Fruit fly (Drosophila melanogaster): ENCODE measurements around the gene Sdhaf3.

Sdhaf3 gene

dm6 chr3R:16482276-16482675, at the start of gene Sdhaf3:
TSS of gene Sdhaf3 (minus strand) at chr3R:16482452.
- TF ChIP-seq sage (GFP tag; optimal IDR thresholded peaks at IDR 0.05) (peak; percentile 38), Vsx2 (GFP tag; optimal IDR thresholded peaks at IDR 0.05; ENCODE audit: partially characterized antibody) (no peak), OdsH (GFP tag; optimal IDR thresholded peaks at IDR 0.05) (peak; percentile 3), CG32264 (GFP tag; optimal IDR thresholded peaks at IDR 0.05) (peak; percentile 0), dsf (GFP tag; optimal IDR thresholded peaks at IDR 0.05; ENCODE audit: borderline replicate concordance) (no peak), GATAd (GFP tag; optimal IDR thresholded peaks at IDR 0.05) (no peak), br (GFP tag; optimal IDR thresholded peaks at IDR 0.05) (no peak)

dm6 chr3R:16530424-16530823, 48.2 kb upstream of the Sdhaf3 start:
- TF ChIP-seq ey (GFP tag; optimal IDR thresholded peaks at IDR 0.05): no peak
- no peak for TF ChIP-seq brk (GFP tag; optimal IDR thresholded peaks at IDR 0.05)
- TF ChIP-seq Sp1 (GFP tag; optimal IDR thresholded peaks at IDR 0.05): no peak
- no peak for TF ChIP-seq tai (GFP tag; optimal IDR thresholded peaks at IDR 0.05)

dm6 chr3R:16528429-16528828, 46.2 kb upstream of the Sdhaf3 start:
- no peak for TF ChIP-seq psq (GFP tag; optimal IDR thresholded peaks at IDR 0.05)
- no peak for TF ChIP-seq Abd-B (GFP tag; optimal IDR thresholded peaks at IDR 0.05)
- TF ChIP-seq pan (optimal IDR thresholded peaks at IDR 0.05): no peak
- no peak for TF ChIP-seq Vsx2 (GFP tag; optimal IDR thresholded peaks at IDR 0.05; ENCODE audit: partially characterized antibody)
- no peak for TF ChIP-seq CrebA (GFP tag; optimal IDR thresholded peaks at IDR 0.05; ENCODE audit: borderline replicate concordance)

- TF ChIP-seq brk (GFP tag; optimal IDR thresholded peaks at IDR 0.05): no peak
- TF ChIP-seq usp (GFP tag; optimal IDR thresholded peaks at IDR 0.05): no peak
- peak; percentile 23 for TF ChIP-seq rgr (GFP tag; optimal IDR thresholded peaks at IDR 0.05)
- peak in 1 of 2 experiments; percentile 18 for TF ChIP-seq foxo (GFP tag; optimal IDR thresholded peaks at IDR 0.05)
- peak; percentile 40 for TF ChIP-seq fru (GFP tag; optimal IDR thresholded peaks at IDR 0.05)
- peak; percentile 10 for TF ChIP-seq br (GFP tag; optimal IDR thresholded peaks at IDR 0.05)
- no peak for TF ChIP-seq woc (GFP tag; optimal IDR thresholded peaks at IDR 0.05)
- TF ChIP-seq ey (GFP tag; optimal IDR thresholded peaks at IDR 0.05): peak; percentile 50
- TF ChIP-seq lola (GFP tag; optimal IDR thresholded peaks at IDR 0.05): no peak
- no peak for TF ChIP-seq N (GFP tag; optimal IDR thresholded peaks at IDR 0.05)
- TF ChIP-seq psq (GFP tag; optimal IDR thresholded peaks at IDR 0.05): peak; percentile 22
- TF ChIP-seq OdsH (GFP tag; optimal IDR thresholded peaks at IDR 0.05): peak; percentile 20
- no peak for TF ChIP-seq Mio (GFP tag; optimal IDR thresholded peaks at IDR 0.05)
- no peak for TF ChIP-seq CrebA (GFP tag; optimal IDR thresholded peaks at IDR 0.05; ENCODE audit: borderline replicate concordance)
- TF ChIP-seq tai (GFP tag; optimal IDR thresholded peaks at IDR 0.05): no peak
- peak; percentile 56 for TF ChIP-seq h (GFP tag; optimal IDR thresholded peaks at IDR 0.05)
- TF ChIP-seq Sp1 (GFP tag; optimal IDR thresholded peaks at IDR 0.05): no peak
These were observed 44.6 kb upstream of the Sdhaf3 start for dm6 chr3R:16526697-16527370.

dm6 chr3R:16526256-16526655, 44.0 kb upstream of the Sdhaf3 start:
- TF ChIP-seq HLH106 (tag; optimal IDR thresholded peaks at IDR 0.05): no peak
- no peak for TF ChIP-seq h (GFP tag; optimal IDR thresholded peaks at IDR 0.05)
- no peak for TF ChIP-seq GATAd (GFP tag; optimal IDR thresholded peaks at IDR 0.05)
- TF ChIP-seq ey (GFP tag; optimal IDR thresholded peaks at IDR 0.05): no peak
- no peak for TF ChIP-seq Vsx2 (GFP tag; optimal IDR thresholded peaks at IDR 0.05; ENCODE audit: partially characterized antibody)
- no peak for TF ChIP-seq CG32264 (GFP tag; optimal IDR thresholded peaks at IDR 0.05)
- TF ChIP-seq Hr83 (GFP tag; optimal IDR thresholded peaks at IDR 0.05; ENCODE audit: poor library complexity, severe bottlenecking): no peak
- TF ChIP-seq brk (GFP tag; optimal IDR thresholded peaks at IDR 0.05): no peak
- no peak for TF ChIP-seq woc (GFP tag; optimal IDR thresholded peaks at IDR 0.05)
- no peak for TF ChIP-seq sage (GFP tag; optimal IDR thresholded peaks at IDR 0.05)
- no peak for TF ChIP-seq dmrt93B (GFP tag; optimal IDR thresholded peaks at IDR 0.05)
- TF ChIP-seq fru (GFP tag; optimal IDR thresholded peaks at IDR 0.05): no peak
- no peak for TF ChIP-seq OdsH (GFP tag; optimal IDR thresholded peaks at IDR 0.05)
- TF ChIP-seq dl (GFP tag; optimal IDR thresholded peaks at IDR 0.05; ENCODE audit: insufficient read depth in 1 of 2, partially characterized antibody in 2 of 2): no peak
- TF ChIP-seq jim (GFP tag; optimal IDR thresholded peaks at IDR 0.05): no peak
- no peak for TF ChIP-seq br (GFP tag; optimal IDR thresholded peaks at IDR 0.05)
- TF ChIP-seq foxo (GFP tag; optimal IDR thresholded peaks at IDR 0.05): no peak
